Worm (Caenorhabditis elegans) whole organism, young adult: ENCODE data around the gene cdh-4.

Experiments
- B0336.3 ChIP-seq: fragments of 200-800 bp; sonication (Bioruptor generic); IDR thresholded peaks from 2 replicates; pipeline ENCODE4 v1.3.6; 2022; ENCODE audit warnings: missing genetic modification characterization, missing compliant biosample characterization
- D2030.7 ChIP-seq: fragments of 200-800 bp; sonication (Bioruptor generic); IDR thresholded peaks from 2 replicates; pipeline ENCODE4 v1.3.6; 2022; ENCODE audit warnings: missing genetic modification reagents, missing genetic modification characterization, missing compliant biosample characterization
- F23B12.7 ChIP-seq: sonication (generic microtip); optimal IDR thresholded peaks from 2 replicates; lab custom pipeline; 2017; ENCODE audit warnings: missing genetic modification characterization, mild to moderate bottlenecking, missing compliant biosample characterization, antibody characterized with exemption, moderate library complexity; ENCODE audit not compliant: insufficient read depth
- F39B2.1 ChIP-seq: fragments of 200-800 bp; sonication (Bioruptor generic); IDR thresholded peaks from 2 replicates; pipeline ENCODE4 v1.3.6; 2022; ENCODE audit warnings: missing genetic modification reagents, missing genetic modification characterization, missing compliant biosample characterization
- F55B11.4 ChIP-seq: sonication (generic microtip); optimal IDR thresholded peaks from 2 replicates; lab custom pipeline; 2016; ENCODE audit warnings: missing compliant biosample characterization, missing genetic modification characterization, borderline replicate concordance; ENCODE audit not compliant: insufficient read depth
- F57C9.4 ChIP-seq: sonication (generic microtip); optimal IDR thresholded peaks from 2 replicates; lab custom pipeline; 2017; ENCODE audit warnings: mild to moderate bottlenecking, missing genetic modification characterization, missing compliant biosample characterization
- K11D2.4 ChIP-seq: fragments of 200-800 bp; sonication (Bioruptor generic); IDR thresholded peaks from 2 replicates; pipeline ENCODE4 v1.3.6; 2022; ENCODE audit warnings: missing genetic modification reagents, missing genetic modification characterization, missing compliant biosample characterization
- Y79H2A.3 ChIP-seq: fragments of 200-800 bp; sonication (Bioruptor generic); conservative IDR thresholded peaks from 2 replicates; pipeline ENCODE4 v1.3.6; 2022; ENCODE audit warnings: missing genetic modification reagents, missing genetic modification characterization, missing compliant biosample characterization
- akir-1 ChIP-seq: fragments of 200-800 bp; sonication (Bioruptor generic); optimal IDR thresholded peaks from 2 replicates; lab custom pipeline; 2018; ENCODE audit warnings: mild to moderate bottlenecking, missing genetic modification characterization, moderate library complexity, missing compliant biosample characterization
- ama-1 ChIP-seq, 3 experiments: fragments of 150-350 bp in 1 of 3; sonication (generic microtip) in 2 of 3; optimal IDR thresholded peaks; 2 replicates each; lab custom pipeline; 2014 to 2018; ENCODE audit warnings: missing biosample characterization in 2 of 3, missing genetic modification characterization in 2 of 3, missing genetic modification reagents in 2 of 3
- aptf-3 ChIP-seq: fragments of 200-800 bp; sonication (Bioruptor generic); IDR thresholded peaks from 2 replicates; pipeline ENCODE4 v1.3.6; 2022; ENCODE audit warnings: missing genetic modification characterization, missing compliant biosample characterization
- ceh-100 ChIP-seq: fragments of 200-800 bp; sonication (Bioruptor generic); IDR thresholded peaks from 2 replicates; pipeline ENCODE4 v1.3.6; 2022; ENCODE audit warnings: missing genetic modification reagents, missing genetic modification characterization, missing compliant biosample characterization
- ceh-40 ChIP-seq: fragments of 200-800 bp; sonication (Bioruptor generic); IDR thresholded peaks from 2 replicates; pipeline ENCODE4 v1.3.6; 2022; ENCODE audit warnings: missing genetic modification characterization, missing compliant biosample characterization
- chd-7 ChIP-seq: sonication (generic microtip); optimal IDR thresholded peaks from 2 replicates; lab custom pipeline; 2016; ENCODE audit warnings: mild to moderate bottlenecking, missing genetic modification characterization, moderate library complexity, missing compliant biosample characterization
- die-1 ChIP-seq: sonication (generic microtip); optimal IDR thresholded peaks from 2 replicates; lab custom pipeline; 2016; ENCODE audit warnings: missing genotype, mild to moderate bottlenecking, missing genetic modification characterization, missing compliant biosample characterization
- dpl-1 ChIP-seq: fragments of 150-350 bp; optimal IDR thresholded peaks from 2 replicates; lab custom pipeline; 2014; ENCODE audit warnings: missing biosample characterization, missing genetic modification reagents, missing genetic modification characterization
- egl-44 ChIP-seq: fragments of 200-800 bp; sonication (Bioruptor generic); IDR thresholded peaks from 2 replicates; pipeline ENCODE4 v1.3.6; 2022; ENCODE audit warnings: missing genetic modification reagents, missing genetic modification characterization, missing compliant biosample characterization
- hlh-12 ChIP-seq: sonication (generic microtip); optimal IDR thresholded peaks from 2 replicates; lab custom pipeline; 2016; ENCODE audit warnings: missing genetic modification characterization, missing compliant biosample characterization
- hsf-1 ChIP-seq: fragments of 200-800 bp; sonication (Bioruptor generic); IDR thresholded peaks from 2 replicates; pipeline ENCODE4 v1.3.6; 2022; ENCODE audit warnings: missing genetic modification reagents, missing genetic modification characterization, missing compliant biosample characterization
- lin-26 ChIP-seq: fragments of 200-800 bp; sonication (Bioruptor generic); IDR thresholded peaks from 2 replicates; pipeline ENCODE4 v1.3.6; 2022; ENCODE audit warnings: missing genetic modification reagents, missing genetic modification characterization, missing compliant biosample characterization
- lsl-1 ChIP-seq: fragments of 200-800 bp; sonication (Bioruptor generic); optimal IDR thresholded peaks from 2 replicates; lab custom pipeline; 2018; ENCODE audit warnings: mild to moderate bottlenecking, missing genetic modification characterization, moderate library complexity, missing compliant biosample characterization
- mel-28 ChIP-seq: sonication (generic microtip); optimal IDR thresholded peaks from 2 replicates; lab custom pipeline; 2016; ENCODE audit warnings: borderline replicate concordance, mild to moderate bottlenecking, missing genetic modification characterization, missing compliant biosample characterization
- mes-4 ChIP-seq: sonication (generic microtip); optimal IDR thresholded peaks from 2 replicates; lab custom pipeline; 2016; ENCODE audit warnings: missing genotype, missing genetic modification characterization, missing compliant biosample characterization
- mxl-1 ChIP-seq: sonication (generic microtip); optimal IDR thresholded peaks from 2 replicates; lab custom pipeline; 2016; ENCODE audit warnings: missing genetic modification characterization, missing compliant biosample characterization
- nhr-179 ChIP-seq: sonication (generic microtip); optimal IDR thresholded peaks from 2 replicates; lab custom pipeline; 2016; ENCODE audit warnings: mild to moderate bottlenecking, missing genetic modification characterization, missing compliant biosample characterization
- nhr-27 ChIP-seq: fragments of 200-800 bp; sonication (Bioruptor generic); optimal IDR thresholded peaks from 2 replicates; lab custom pipeline; 2018; ENCODE audit warnings: mild to moderate bottlenecking, missing genetic modification characterization, moderate library complexity, missing compliant biosample characterization
- nhr-90 ChIP-seq: sonication (generic microtip); optimal IDR thresholded peaks from 2 replicates; lab custom pipeline; 2016; ENCODE audit warnings: missing genotype, mild to moderate bottlenecking, missing genetic modification characterization, missing compliant biosample characterization
- sea-2 ChIP-seq: fragments of 200-800 bp; sonication (Bioruptor generic); IDR thresholded peaks from 2 replicates; pipeline ENCODE4 v1.3.6; 2022; ENCODE audit warnings: missing genetic modification characterization, missing compliant biosample characterization
- snpc-1.1 ChIP-seq: sonication (generic microtip); optimal IDR thresholded peaks from 2 replicates; lab custom pipeline; 2017; ENCODE audit warnings: missing genetic modification characterization, mild to moderate bottlenecking, missing compliant biosample characterization, antibody characterized with exemption, moderate library complexity, missing genotype, missing genetic modification reagents; ENCODE audit not compliant: insufficient read depth
- snpc-4 ChIP-seq, 5 experiments: fragments of 150-350 bp in 1 of 5; sonication (generic microtip) in 4 of 5; optimal IDR thresholded peaks; 2 replicates each; lab custom pipeline; 2014 to 2018; ENCODE audit warnings: missing genetic modification characterization in 5 of 5, missing biosample characterization in 3 of 5, antibody characterized with exemption in 2 of 5, mild to moderate bottlenecking in 2 of 5, missing compliant biosample characterization in 2 of 5, missing genotype in 2 of 5, moderate library complexity in 2 of 5, missing genetic modification reagents in 1 of 5
- somi-1 ChIP-seq: fragments of 200-800 bp; sonication (Bioruptor generic); optimal IDR thresholded peaks from 2 replicates; lab custom pipeline; 2018; ENCODE audit warnings: mild to moderate bottlenecking, missing genetic modification characterization, missing compliant biosample characterization
- unc-130 ChIP-seq: sonication (generic microtip); optimal IDR thresholded peaks from 2 replicates; lab custom pipeline; 2016; ENCODE audit warnings: missing genetic modification reagents, missing genetic modification characterization, missing compliant biosample characterization
- unc-62 ChIP-seq: fragments of 150-350 bp; optimal IDR thresholded peaks from 2 replicates; lab custom pipeline; 2014; ENCODE audit warnings: missing biosample characterization, missing genetic modification reagents, missing genetic modification characterization
- ztf-18 ChIP-seq: sonication (generic microtip); optimal IDR thresholded peaks from 2 replicates; lab custom pipeline; 2016; ENCODE audit warnings: missing genotype, mild to moderate bottlenecking, missing genetic modification characterization, missing compliant biosample characterization
- ztf-22 ChIP-seq: fragments of 200-800 bp; sonication (Bioruptor generic); optimal IDR thresholded peaks from 2 replicates; lab custom pipeline; 2018; ENCODE audit warnings: mild to moderate bottlenecking, missing genetic modification characterization, moderate library complexity, missing compliant biosample characterization
- ztf-26 ChIP-seq: sonication (generic microtip); optimal IDR thresholded peaks from 2 replicates; lab custom pipeline; 2017; ENCODE audit warnings: missing genetic modification characterization, missing compliant biosample characterization

The cdh-4 gene

ce11 chrIII:4515173-4515572 is 5.0 kb upstream of the cdh-4 start:
- TF ChIP-seq ztf-18 (tag; lab: Kevin White, UChicago), result no peak
- TF ChIP-seq chd-7 (tag; lab: Kevin White, UChicago), result no peak
- TF ChIP-seq nhr-179 (tag; lab: Kevin White, UChicago), result no peak
- no peak for TF ChIP-seq lsl-1 (GFP tag; lab: Kevin White, UChicago)
- no peak for TF ChIP-seq ztf-26 (tag; lab: Kevin White, UChicago)
- TF ChIP-seq egl-44 (GFP tag; lab: Robert Waterston, UW), result no peak
- TF ChIP-seq F23B12.7 (tag; lab: Kevin White, UChicago), result no peak
- TF ChIP-seq snpc-1.1 (tag; lab: Kevin White, UChicago), result no peak
- no peak for TF ChIP-seq ztf-22 (GFP tag; lab: Kevin White, UChicago)
- no peak for TF ChIP-seq lin-26 (GFP tag; lab: Robert Waterston, UW)
- no peak for TF ChIP-seq mxl-1 (tag; lab: Kevin White, UChicago)
- TF ChIP-seq ama-1 (optimal IDR thresholded peaks at IDR 0.05; lab: Kevin White, UChicago), result no peak
- no peak for TF ChIP-seq ama-1 (GFP tag; optimal IDR thresholded peaks at IDR 0.05; lab: Kevin White, UChicago)
- no peak for TF ChIP-seq nhr-27 (tag; lab: Kevin White, UChicago)
- no peak for TF ChIP-seq Y79H2A.3 (GFP tag; lab: Robert Waterston, UW)
- TF ChIP-seq mel-28, result no peak
- no peak for TF ChIP-seq ceh-100 (GFP tag; lab: Robert Waterston, UW)
- TF ChIP-seq die-1, result no peak
- TF ChIP-seq hsf-1 (GFP tag; lab: Robert Waterston, UW), result no peak
- no peak for TF ChIP-seq unc-130 (GFP tag; lab: Kevin White, UChicago)
- TF ChIP-seq K11D2.4 (GFP tag; lab: Robert Waterston, UW), result no peak
- TF ChIP-seq, all 124 proteins: peak for 0

DNA sequence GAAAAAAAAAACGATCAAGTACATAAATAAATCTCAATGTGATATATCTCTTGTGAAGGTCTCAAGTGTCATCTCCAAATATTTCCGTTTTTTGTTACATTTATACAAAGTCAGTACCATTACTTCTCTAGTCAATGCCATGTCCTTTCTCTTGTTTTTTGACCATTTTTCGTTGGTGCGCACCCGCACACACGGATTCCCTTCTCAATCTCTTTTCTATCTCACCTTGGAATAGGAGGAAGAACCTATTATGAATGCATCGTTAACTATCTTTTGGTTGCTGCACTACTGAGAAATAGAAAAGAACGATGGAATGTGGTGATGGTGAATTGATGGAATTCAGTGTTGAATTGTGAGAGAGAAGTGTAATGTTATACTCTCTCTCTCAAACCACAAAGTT is 2.4 kb upstream of the cdh-4 start:
- TF ChIP-seq hlh-12 (tag; lab: Kevin White, UChicago), result no peak

- no peak for TF ChIP-seq unc-62 (GFP tag; lab: Kevin White, UChicago)
- no peak for TF ChIP-seq ceh-40
- no peak for TF ChIP-seq akir-1 (GFP tag; lab: Kevin White, UChicago)
- no peak for TF ChIP-seq aptf-3
- no peak for TF ChIP-seq F39B2.1 (GFP tag; lab: Robert Waterston, UW)
Observed at ce11 chrIII:4519410-4519809, 747 bp upstream of the cdh-4 start.

DNA sequence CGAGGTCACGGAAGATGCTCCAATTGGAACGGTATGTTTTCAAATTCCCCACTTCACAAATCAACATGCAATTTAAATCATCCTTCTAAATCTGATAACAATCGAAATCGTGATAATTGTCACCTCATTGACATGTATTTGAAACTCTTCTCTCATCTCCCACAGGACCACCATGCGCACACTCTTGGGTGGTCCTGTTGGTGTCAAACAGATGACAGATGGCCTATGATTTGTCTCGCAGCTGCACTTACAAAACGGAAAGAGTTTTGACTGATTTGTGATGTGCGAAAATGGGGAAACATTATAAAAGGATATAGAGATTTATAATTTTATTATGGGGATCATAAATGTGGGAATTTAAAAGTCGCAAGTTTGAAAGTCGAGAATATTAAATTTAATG is 3.3 kb downstream of the cdh-4 start:
- TF ChIP-seq nhr-90 (tag; lab: Kevin White, UChicago) (no peak), F55B11.4 (tag; lab: Kevin White, UChicago) (no peak), die-1 (no peak), F23B12.7 (tag; lab: Kevin White, UChicago) (no peak), snpc-4 (GFP tag; optimal IDR thresholded peaks at IDR 0.05; lab: Kevin White, UChicago) (no peak), snpc-4 (tag; optimal IDR thresholded peaks at IDR 0.05; lab: Kevin White, UChicago) (no peak), B0336.3 (GFP tag; lab: Robert Waterston, UW) (no peak), mes-4 (tag; lab: Kevin White, UChicago) (no peak), somi-1 (no peak), dpl-1 (no peak), F57C9.4 (tag; lab: Kevin White, UChicago) (no peak), nhr-179 (tag; lab: Kevin White, UChicago) (no peak), chd-7 (tag; lab: Kevin White, UChicago) (no peak), sea-2 (GFP tag; lab: Robert Waterston, UW) (no peak), D2030.7 (GFP tag; lab: Robert Waterston, UW) (no peak), mel-28 (no peak), F39B2.1 (GFP tag; lab: Robert Waterston, UW) (no peak)
